Fruit fly (Drosophila melanogaster): ENCODE results near the gene Aldh7A1.
A peak's percentile ranks its signal among the peaks of the same experiment; 100 is the strongest.

Gene Aldh7A1

dm6 chr3L:19270542-19270941, 1.8 kb upstream of the Aldh7A1 start, which contains the start of gene CG14088:
TSS of gene CG14088 (minus strand) at chr3L:19270642.
- TF ChIP-seq tai (GFP tag; optimal IDR thresholded peaks at IDR 0.05) (no peak), ey (GFP tag; optimal IDR thresholded peaks at IDR 0.05) (no peak), foxo (GFP tag; optimal IDR thresholded peaks at IDR 0.05) (no peak), h (GFP tag; optimal IDR thresholded peaks at IDR 0.05) (no peak), pan (optimal IDR thresholded peaks at IDR 0.05) (no peak), Myc (optimal IDR thresholded peaks at IDR 0.05) (no peak), HLH106 (tag; optimal IDR thresholded peaks at IDR 0.05) (no peak), br (GFP tag; optimal IDR thresholded peaks at IDR 0.05) (no peak)

- no peak for TF ChIP-seq Hr78 (GFP tag; optimal IDR thresholded peaks at IDR 0.05)
- peak; percentile 0 for TF ChIP-seq rgr (GFP tag; optimal IDR thresholded peaks at IDR 0.05)
Measured at dm6 chr3L:19265761-19266160, 3.0 kb downstream of the Aldh7A1 start, which contains the start of gene CG45081. TSS of gene CG45081 (plus strand) at chr3L:19266061.

- TF ChIP-seq rgr (GFP tag; optimal IDR thresholded peaks at IDR 0.05) (peak; percentile 75), Hnf4 (GFP tag; optimal IDR thresholded peaks at IDR 0.05) (peak; percentile 37), Vsx2 (GFP tag; optimal IDR thresholded peaks at IDR 0.05; ENCODE audit: partially characterized antibody) (no peak), Hr83 (GFP tag; optimal IDR thresholded peaks at IDR 0.05; ENCODE audit: poor library complexity, severe bottlenecking) (peak; percentile 13), Myc (optimal IDR thresholded peaks at IDR 0.05) (peak; percentile 6), fru (GFP tag; optimal IDR thresholded peaks at IDR 0.05) (peak; percentile 35), br (GFP tag; optimal IDR thresholded peaks at IDR 0.05) (peak; percentile 4), foxo (GFP tag; optimal IDR thresholded peaks at IDR 0.05) (peak in 1 of 2 experiments; percentile 78), Sp1 (GFP tag; optimal IDR thresholded peaks at IDR 0.05) (peak; percentile 73), N (GFP tag; optimal IDR thresholded peaks at IDR 0.05) (no peak), psq (GFP tag; optimal IDR thresholded peaks at IDR 0.05) (peak; percentile 58), Mio (GFP tag; optimal IDR thresholded peaks at IDR 0.05) (no peak), brk (GFP tag; optimal IDR thresholded peaks at IDR 0.05) (no peak), jim (GFP tag; optimal IDR thresholded peaks at IDR 0.05) (no peak), HLH106 (tag; optimal IDR thresholded peaks at IDR 0.05) (peak; percentile 78), tai (GFP tag; optimal IDR thresholded peaks at IDR 0.05) (no peak), dmrt93B (GFP tag; optimal IDR thresholded peaks at IDR 0.05) (no peak), Dfd (GFP tag; optimal IDR thresholded peaks at IDR 0.05) (no peak), CrebA (GFP tag; optimal IDR thresholded peaks at IDR 0.05; ENCODE audit: borderline replicate concordance) (no peak), woc (GFP tag; optimal IDR thresholded peaks at IDR 0.05) (no peak), sage (GFP tag; optimal IDR thresholded peaks at IDR 0.05) (peak; percentile 32), ey (GFP tag; optimal IDR thresholded peaks at IDR 0.05) (peak; percentile 32), sv (GFP tag; optimal IDR thresholded peaks at IDR 0.05) (no peak), dsf (GFP tag; optimal IDR thresholded peaks at IDR 0.05; ENCODE audit: borderline replicate concordance) (no peak), GATAd (GFP tag; optimal IDR thresholded peaks at IDR 0.05) (no peak), h (GFP tag; optimal IDR thresholded peaks at IDR 0.05) (peak; percentile 57), Rel (GFP tag; optimal IDR thresholded peaks at IDR 0.05) (no peak), Rel (tag; optimal IDR thresholded peaks at IDR 0.05) (peak; percentile 40), dl (GFP tag; optimal IDR thresholded peaks at IDR 0.05; ENCODE audit: insufficient read depth in 1 of 2, partially characterized antibody in 2 of 2) (no peak), Abd-B (GFP tag; optimal IDR thresholded peaks at IDR 0.05) (no peak), OdsH (GFP tag; optimal IDR thresholded peaks at IDR 0.05) (peak; percentile 41), lola (GFP tag; optimal IDR thresholded peaks at IDR 0.05) (no peak), Dif (GFP tag; optimal IDR thresholded peaks at IDR 0.05; ENCODE audit: partially characterized antibody) (no peak), Hr78 (GFP tag; optimal IDR thresholded peaks at IDR 0.05) (no peak), Jra (GFP tag; optimal IDR thresholded peaks at IDR 0.05) (no peak), CG32264 (GFP tag; optimal IDR thresholded peaks at IDR 0.05) (no peak), pan (optimal IDR thresholded peaks at IDR 0.05) (no peak), CG9705 (GFP tag; optimal IDR thresholded peaks at IDR 0.05) (peak; percentile 68), usp (GFP tag; optimal IDR thresholded peaks at IDR 0.05) (no peak)
Measured at dm6 chr3L:19264141-19264487, 4.6 kb downstream of the Aldh7A1 start, which contains the start of gene Max. TSS of gene Max (minus strand) at chr3L:19264184.

Data from whole organism, wandering third instar larva.